Worm (Caenorhabditis elegans): ENCODE results near the gene B0250.7.
"Not testable (repeated sequence)": the region's sequence is repeated elsewhere in the genome, so short reads cannot be mapped to it uniquely, and the experiment has no call there.

Gene B0250.7

DNA sequence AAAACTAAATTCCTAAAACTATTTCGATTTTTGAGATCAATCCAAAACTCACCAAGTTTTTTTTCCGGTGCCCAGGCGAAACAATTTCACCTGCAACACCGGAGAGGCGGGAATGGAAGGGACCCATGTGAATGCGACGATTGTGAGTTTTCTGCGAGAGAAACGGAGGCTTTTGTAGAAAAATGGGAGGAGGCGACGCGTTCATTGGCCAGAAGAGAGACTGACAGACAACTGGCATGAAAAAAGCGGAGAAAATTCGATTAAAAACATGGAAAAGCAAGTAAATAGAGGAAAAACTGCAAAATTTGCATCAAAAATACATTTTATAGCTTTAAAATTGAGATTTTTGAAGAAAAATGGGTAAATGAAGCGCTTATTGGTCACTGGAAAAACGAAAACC, at the start of gene B0250.7:
TSS of gene B0250.7 (minus strand) at position 232 of the 400 bp plus-strand sequence.
- TF ChIP-seq blmp-1 (tag; optimal IDR thresholded peaks at IDR 0.05; ENCODE audit: insufficient read depth) (no peak), lsy-2 (tag; optimal IDR thresholded peaks at IDR 0.05) (peak in 1 of 2 experiments; percentile 19)

DNA sequence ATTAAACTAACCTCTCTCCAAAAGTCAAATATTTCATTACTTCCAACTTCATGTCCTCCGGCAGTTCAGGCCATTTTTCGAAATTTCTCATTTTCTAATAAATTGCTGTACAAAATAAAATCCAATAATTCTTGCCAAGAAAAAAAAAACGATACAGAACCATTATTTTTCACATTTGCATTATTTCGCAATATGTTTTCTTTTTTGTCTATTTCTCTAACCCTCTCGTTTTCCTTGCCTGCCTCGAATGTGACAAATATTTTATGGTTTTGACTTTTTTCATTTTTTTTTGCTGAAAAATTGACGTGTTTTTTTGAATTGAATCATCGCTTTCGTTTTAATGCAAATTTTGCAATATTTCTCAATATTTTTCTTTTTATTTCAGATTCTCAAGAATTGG, 46.4 kb upstream of the B0250.7 start, which contains the start of the genes Y38H6C.9 and fbxa-150:
TSS of gene Y38H6C.9 (minus strand) at position 52 of the 400 bp plus-strand sequence.
TSS of gene fbxa-150 (plus strand) at position 380 of the 400 bp plus-strand sequence.
- no peak for TF ChIP-seq dmd-4 (tag; optimal IDR thresholded peaks at IDR 0.05)
- TF ChIP-seq mdl-1 (tag; optimal IDR thresholded peaks at IDR 0.05) = no peak
- peak; percentile 65 for TF ChIP-seq unc-55 (GFP tag; optimal IDR thresholded peaks at IDR 0.05)
- TF ChIP-seq C34F6.9 (tag; optimal IDR thresholded peaks at IDR 0.05) = peak; percentile 75
- no peak for TF ChIP-seq crh-2 (tag; optimal IDR thresholded peaks at IDR 0.05)
- TF ChIP-seq nhr-23 (tag; optimal IDR thresholded peaks at IDR 0.05) = no peak
- peak; percentile 23 for TF ChIP-seq fos-1 (tag; optimal IDR thresholded peaks at IDR 0.05)
- TF ChIP-seq sem-4 (tag; optimal IDR thresholded peaks at IDR 0.05) = no peak

DNA sequence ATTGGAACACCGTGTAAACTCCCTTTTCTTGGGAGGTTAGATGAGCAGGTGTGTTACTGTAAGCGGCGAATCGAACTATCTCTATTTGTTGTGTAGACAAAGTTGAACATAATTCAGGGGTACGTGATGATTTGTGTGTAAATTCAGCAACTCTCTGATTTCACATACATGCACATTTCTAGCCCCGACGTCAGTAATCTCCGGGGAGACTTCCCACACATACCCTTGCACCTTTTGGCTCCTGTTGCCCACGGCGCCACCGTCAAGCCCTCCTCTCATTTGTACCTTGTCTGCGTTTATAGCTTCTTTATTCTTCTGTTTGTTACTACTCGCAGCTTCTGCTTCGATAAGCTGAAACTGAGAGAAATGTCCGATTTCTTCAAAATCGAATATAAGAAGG, 43.1 kb upstream of the B0250.7 start, which contains the start of gene Y38H6C.25:
TSS of gene Y38H6C.25 (plus strand) at position 301 of the 400 bp plus-strand sequence.
- TF ChIP-seq elt-1 (tag; optimal IDR thresholded peaks at IDR 0.05) = no peak
- no peak for TF ChIP-seq fos-1 (tag; optimal IDR thresholded peaks at IDR 0.05)
- TF ChIP-seq lsy-2 (tag; optimal IDR thresholded peaks at IDR 0.05) = no peak
- TF ChIP-seq unc-62 (GFP tag; optimal IDR thresholded peaks at IDR 0.05) = no peak
- TF ChIP-seq ZK546.5 (tag; optimal IDR thresholded peaks at IDR 0.05) = no peak
- TF ChIP-seq lin-13 (GFP tag; optimal IDR thresholded peaks at IDR 0.05) = no peak
- TF ChIP-seq gmeb-1 (tag; optimal IDR thresholded peaks at IDR 0.05) = no peak
- TF ChIP-seq C34F6.9 (tag; optimal IDR thresholded peaks at IDR 0.05) = no peak
- no peak for TF ChIP-seq lin-11 (tag; optimal IDR thresholded peaks at IDR 0.05)
- no peak for TF ChIP-seq sma-3 (GFP tag; optimal IDR thresholded peaks at IDR 0.05)
- no peak for TF ChIP-seq mdl-1 (tag; optimal IDR thresholded peaks at IDR 0.05)
- no peak for TF ChIP-seq R02D3.7 (tag; optimal IDR thresholded peaks at IDR 0.05)
- TF ChIP-seq nhr-21 (tag; optimal IDR thresholded peaks at IDR 0.05) = no peak
- TF ChIP-seq F13H6.1 (tag; optimal IDR thresholded peaks at IDR 0.05) = no peak
- no peak for TF ChIP-seq ceh-82 (tag; optimal IDR thresholded peaks at IDR 0.05)

DNA sequence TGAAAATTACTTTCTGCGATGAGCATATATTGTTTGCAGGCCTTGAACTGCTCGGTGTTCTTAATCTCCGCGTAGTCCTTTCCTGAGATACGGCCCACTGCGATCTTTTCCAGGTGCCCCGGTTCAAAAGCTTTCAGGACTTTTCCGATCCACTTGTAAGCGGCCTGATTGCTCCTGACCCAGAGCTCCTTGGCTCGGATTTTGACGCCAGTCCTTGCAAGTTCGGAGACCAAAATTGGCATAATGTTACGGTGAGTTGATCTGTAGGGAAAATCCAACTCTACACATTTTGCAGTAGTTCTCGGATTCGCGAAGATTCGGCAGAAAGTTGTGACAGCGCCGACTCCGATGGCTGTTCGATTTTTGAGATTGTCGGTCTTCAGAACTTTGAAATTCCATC, 41.1 kb upstream of the B0250.7 start:
- TF ChIP-seq R02D3.7 (tag; optimal IDR thresholded peaks at IDR 0.05) (no peak), nhr-6 (tag; optimal IDR thresholded peaks at IDR 0.05) (no peak), egl-27 (tag; optimal IDR thresholded peaks at IDR 0.05) (no peak), blmp-1 (tag; optimal IDR thresholded peaks at IDR 0.05; ENCODE audit: insufficient read depth) (no peak), nhr-237 (tag; optimal IDR thresholded peaks at IDR 0.05) (no peak), nhr-25 (tag; optimal IDR thresholded peaks at IDR 0.05) (no peak), fos-1 (tag; optimal IDR thresholded peaks at IDR 0.05) (no peak), dmd-4 (tag; optimal IDR thresholded peaks at IDR 0.05) (no peak)

DNA sequence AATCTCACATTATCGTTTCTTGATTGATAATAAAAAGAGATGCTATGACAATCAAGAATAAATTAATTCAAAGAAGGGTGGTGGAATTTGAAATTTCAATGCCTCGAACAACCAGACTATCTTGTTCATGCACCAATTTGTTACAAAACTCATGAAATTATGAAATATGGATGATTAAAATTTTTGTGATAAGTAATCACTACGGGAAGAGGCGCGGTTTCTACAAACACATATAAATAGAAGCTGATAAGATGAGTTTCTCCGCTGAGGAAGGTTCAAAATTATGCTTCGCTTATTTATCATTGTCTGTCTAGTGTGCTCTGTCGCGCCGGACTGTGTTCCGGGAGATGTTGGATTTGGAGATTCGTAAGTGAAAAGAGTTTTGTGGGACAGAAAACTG, 38.6 kb upstream of the B0250.7 start:
- TF ChIP-seq sem-4 (tag; optimal IDR thresholded peaks at IDR 0.05) = no peak
- peak; percentile 63 for TF ChIP-seq fos-1 (tag; optimal IDR thresholded peaks at IDR 0.05)
- no peak for TF ChIP-seq sma-9 (GFP tag; optimal IDR thresholded peaks at IDR 0.05)
- TF ChIP-seq sma-9 (tag; optimal IDR thresholded peaks at IDR 0.05) = no peak
- TF ChIP-seq unc-62 (GFP tag; optimal IDR thresholded peaks at IDR 0.05) = no peak
- no peak for TF ChIP-seq Y55F3AM.14 (GFP tag; optimal IDR thresholded peaks at IDR 0.05)
- TF ChIP-seq nhr-11 (tag; optimal IDR thresholded peaks at IDR 0.05) = no peak

DNA sequence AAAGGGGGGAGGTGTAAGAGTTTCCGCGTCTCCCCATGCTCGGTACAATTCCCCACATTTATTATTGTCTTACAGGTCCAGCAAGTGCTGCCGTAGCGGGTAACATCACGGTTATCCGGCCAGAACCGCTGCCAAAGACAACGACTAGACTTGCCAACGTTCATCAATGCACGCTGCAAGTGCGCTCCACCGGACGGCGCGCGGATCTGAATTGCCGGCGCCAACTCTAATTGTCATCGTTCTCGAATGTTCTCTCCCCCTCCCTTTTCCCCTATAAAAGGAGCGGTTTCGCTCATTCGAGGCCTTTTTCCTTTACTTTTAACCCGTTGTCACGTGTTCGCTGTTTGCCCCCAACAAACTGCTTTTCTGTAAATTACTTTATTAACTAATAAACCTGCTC, 37.8 kb upstream of the B0250.7 start, which contains the start of gene Y38H6C.8:
TSS of gene Y38H6C.8 (plus strand) at position 301 of the 400 bp plus-strand sequence.
- not testable (repeated sequence) for TF ChIP-seq unc-55 (GFP tag; optimal IDR thresholded peaks at IDR 0.05); snpc-4 (tag; optimal IDR thresholded peaks at IDR 0.05); R02D3.7 (tag; optimal IDR thresholded peaks at IDR 0.05)

DNA sequence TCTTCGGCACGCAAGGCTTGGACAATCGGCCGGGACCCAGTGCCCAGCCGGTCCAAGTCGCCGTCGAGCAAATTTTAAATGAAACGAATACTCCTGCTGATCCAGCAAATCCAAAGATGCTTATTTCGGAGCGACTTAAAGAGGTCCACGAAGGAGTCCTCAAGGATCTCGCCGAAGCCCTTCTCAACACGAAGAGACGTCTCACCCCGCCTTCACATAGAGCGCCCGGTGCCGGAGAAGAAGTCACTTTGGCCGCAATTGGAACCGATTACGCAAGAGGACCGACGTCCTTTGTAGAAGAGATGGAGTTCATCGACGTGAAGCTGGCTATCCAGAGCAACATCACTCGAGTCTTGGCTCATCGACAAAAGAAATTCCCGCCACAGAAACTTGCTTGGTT, 33.6 kb upstream of the B0250.7 start:
- TF ChIP-seq sem-4 (tag; optimal IDR thresholded peaks at IDR 0.05) (no peak), elt-1 (tag; optimal IDR thresholded peaks at IDR 0.05) (no peak), C34F6.9 (tag; optimal IDR thresholded peaks at IDR 0.05) (no peak)
